Fruit fly (Drosophila melanogaster) whole organism, embryonic: ENCODE measurements around the gene CG31189.

ENCODE experiments used
- Antp ChIP-seq: fragments of 200-800 bp; sonication (Bioruptor generic); optimal IDR thresholded peaks from 3 replicates; lab custom pipeline; 2016; ENCODE audit warnings: missing biosample characterization, missing genetic modification characterization
- Bteb2 ChIP-seq: fragments of 200-800 bp; sonication (Bioruptor generic); optimal IDR thresholded peaks from 2 replicates; lab custom pipeline; 2016; ENCODE audit warnings: missing biosample characterization, missing genetic modification characterization
- CG11504 ChIP-seq: fragments of 200-800 bp; sonication (Bioruptor generic); optimal IDR thresholded peaks from 3 replicates; lab custom pipeline; 2019; ENCODE audit warnings: missing biosample characterization, mild to moderate bottlenecking, missing genetic modification characterization, moderate library complexity
- CG11560 ChIP-seq: fragments of 200-800 bp; sonication (Bioruptor generic); IDR thresholded peaks from 3 replicates; pipeline ENCODE4 v1.3.6; 2022; ENCODE audit warnings: missing biosample characterization, missing genetic modification characterization
- CG12942 ChIP-seq: fragments of 200-800 bp; sonication (Bioruptor generic); optimal IDR thresholded peaks from 3 replicates; lab custom pipeline; 2016; ENCODE audit warnings: missing biosample characterization, missing genetic modification characterization
- CG13296 ChIP-seq: fragments of 200-800 bp; sonication (Bioruptor generic); optimal IDR thresholded peaks from 3 replicates; lab custom pipeline; 2018; ENCODE audit warnings: missing biosample characterization, mild to moderate bottlenecking, missing genetic modification characterization
- CG13424 ChIP-seq: fragments of 200-800 bp; sonication (Bioruptor generic); optimal IDR thresholded peaks from 2 replicates; lab custom pipeline; 2019; ENCODE audit warnings: missing biosample characterization, mild to moderate bottlenecking, missing genetic modification characterization, moderate library complexity
- CG13894 ChIP-seq: fragments of 200-800 bp; sonication (Bioruptor generic); optimal IDR thresholded peaks from 3 replicates; lab custom pipeline; 2018; ENCODE audit warnings: missing biosample characterization, mild to moderate bottlenecking, missing genetic modification characterization, moderate library complexity
- CG14667 ChIP-seq: fragments of 200-800 bp; sonication (Bioruptor generic); IDR thresholded peaks from 2 replicates; pipeline ENCODE4 v1.3.6; 2022; ENCODE audit warnings: missing biosample characterization, missing genetic modification characterization
- CG14710 ChIP-seq: fragments of 200-800 bp; sonication (Bioruptor generic); optimal IDR thresholded peaks from 3 replicates; lab custom pipeline; 2019; ENCODE audit warnings: missing biosample characterization, mild to moderate bottlenecking, missing genetic modification characterization, moderate library complexity
- CG17829 ChIP-seq: fragments of 200-800 bp; optimal IDR thresholded peaks from 2 replicates; lab custom pipeline; 2019; ENCODE audit warnings: missing biosample characterization, mild to moderate bottlenecking, missing genetic modification characterization, moderate library complexity
- CG2120 ChIP-seq: fragments of 200-800 bp; sonication (Bioruptor generic); optimal IDR thresholded peaks from 3 replicates; lab custom pipeline; 2016; ENCODE audit warnings: missing biosample characterization, missing genetic modification characterization
- CG30403 ChIP-seq: fragments of 200-800 bp; sonication (Bioruptor generic); optimal IDR thresholded peaks from 3 replicates; lab custom pipeline; 2016; ENCODE audit warnings: missing biosample characterization, missing genetic modification characterization
- CG34376 ChIP-seq: fragments of 200-800 bp; sonication (Bioruptor generic); optimal IDR thresholded peaks from 2 replicates; lab custom pipeline; 2018; ENCODE audit warnings: missing biosample characterization, mild to moderate bottlenecking, missing genetic modification characterization
- CG4282 ChIP-seq: fragments of 200-800 bp; sonication (Bioruptor generic); optimal IDR thresholded peaks from 2 replicates; lab custom pipeline; 2016; ENCODE audit warnings: missing biosample characterization, missing genetic modification characterization
- CG7987 ChIP-seq: fragments of 200-800 bp; sonication (Bioruptor generic); optimal IDR thresholded peaks from 2 replicates; lab custom pipeline; 2018; ENCODE audit warnings: missing biosample characterization, mild to moderate bottlenecking, missing genetic modification characterization, moderate library complexity
- CG9215 ChIP-seq: fragments of 200-800 bp; sonication (Bioruptor generic); IDR thresholded peaks from 2 replicates; pipeline ENCODE4 v1.3.6; 2022; ENCODE audit warnings: missing biosample characterization, missing genetic modification characterization
- CG9609 ChIP-seq: fragments of 200-800 bp; sonication (Bioruptor generic); optimal IDR thresholded peaks from 3 replicates; lab custom pipeline; 2016; ENCODE audit warnings: missing biosample characterization, missing genetic modification characterization
- D19B ChIP-seq: fragments of 200-800 bp; sonication (Bioruptor generic); optimal IDR thresholded peaks from 2 replicates; lab custom pipeline; 2017; ENCODE audit warnings: missing biosample characterization, mild to moderate bottlenecking, missing genetic modification characterization
- HmgZ ChIP-seq: fragments of 200-800 bp; sonication (Bioruptor generic); optimal IDR thresholded peaks from 2 replicates; lab custom pipeline; 2018; ENCODE audit warnings: missing biosample characterization, mild to moderate bottlenecking, missing genetic modification characterization
- Hr3 ChIP-seq: fragments of 200-800 bp; sonication (Bioruptor generic); optimal IDR thresholded peaks from 3 replicates; lab custom pipeline; 2016; ENCODE audit warnings: missing biosample characterization, missing genetic modification characterization
- Hr51 ChIP-seq, 2 experiments: fragments of 200-800 bp; sonication (Bioruptor generic); optimal IDR thresholded peaks; 2 replicates in 1 of 2; 3 replicates in 1 of 2; lab custom pipeline; 2016 to 2018; ENCODE audit warnings: missing biosample characterization in 2 of 2, missing genetic modification characterization in 2 of 2, mild to moderate bottlenecking in 1 of 2, moderate library complexity in 1 of 2
- Hr78 ChIP-seq, 2 experiments: fragments of 200-800 bp in 1 of 2; fragments of >200 bp in 1 of 2; sonication (Bioruptor generic) in 1 of 2; optimal IDR thresholded peaks; 2 replicates each; lab custom pipeline; 2017 to 2019; ENCODE audit warnings: missing biosample characterization in 2 of 2, missing genetic modification characterization in 2 of 2, mild to moderate bottlenecking in 1 of 2, moderate library complexity in 1 of 2
- Hsf ChIP-seq: fragments of 200-800 bp; sonication (Bioruptor generic); optimal IDR thresholded peaks from 3 replicates; lab custom pipeline; 2016; ENCODE audit warnings: missing biosample characterization, missing genetic modification characterization
- MBD-R2 ChIP-seq: fragments of 200-800 bp; sonication (Bioruptor generic); IDR thresholded peaks from 2 replicates; pipeline ENCODE4 v1.3.6; 2022; ENCODE audit warnings: missing biosample characterization, missing genetic modification characterization
- NK7.1 ChIP-seq: fragments of 200-800 bp; sonication (Bioruptor generic); optimal IDR thresholded peaks from 3 replicates; lab custom pipeline; 2016; ENCODE audit warnings: missing biosample characterization, missing genetic modification characterization
- Oaz ChIP-seq: fragments of 200-800 bp; sonication (Bioruptor generic); IDR thresholded peaks from 2 replicates; pipeline ENCODE4 v1.3.6; 2022; ENCODE audit warnings: missing biosample characterization, missing genetic modification characterization
- Pdp1 ChIP-seq, 2 experiments: fragments of 200-800 bp; sonication (Bioruptor generic); optimal IDR thresholded peaks; 3 replicates each; lab custom pipeline; 2016; ENCODE audit warnings: missing biosample characterization in 2 of 2, missing genetic modification characterization in 2 of 2, mild to moderate bottlenecking in 1 of 2, moderate library complexity in 1 of 2
- dm ChIP-seq: fragments of 200-800 bp; sonication (Bioruptor generic); optimal IDR thresholded peaks from 3 replicates; lab custom pipeline; 2016; ENCODE audit warnings: missing biosample characterization, missing genetic modification characterization
- emc ChIP-seq: fragments of 200-800 bp; sonication (Bioruptor generic); optimal IDR thresholded peaks from 2 replicates; lab custom pipeline; 2016; ENCODE audit warnings: missing biosample characterization, missing genetic modification characterization
- en ChIP-seq: fragments of 200-800 bp; sonication (Bioruptor generic); optimal IDR thresholded peaks from 2 replicates; lab custom pipeline; 2016; ENCODE audit warnings: missing biosample characterization, missing genetic modification characterization
- esg ChIP-seq: fragments of 200-800 bp; sonication (Bioruptor generic); conservative IDR thresholded peaks from 2 replicates; pipeline ENCODE4 v1.3.6; 2022; ENCODE audit warnings: missing biosample characterization, missing genetic modification characterization
- gfzf ChIP-seq: fragments of 200-800 bp; sonication (Bioruptor generic); optimal IDR thresholded peaks from 2 replicates; lab custom pipeline; 2016; ENCODE audit warnings: missing biosample characterization, mild to moderate bottlenecking, missing genetic modification characterization, moderate library complexity
- her ChIP-seq: fragments of 200-800 bp; sonication (Bioruptor generic); optimal IDR thresholded peaks from 2 replicates; lab custom pipeline; 2016; ENCODE audit warnings: missing biosample characterization, missing genetic modification characterization
- hth ChIP-seq: fragments of >200 bp; optimal IDR thresholded peaks from 2 replicates; lab custom pipeline; 2017; ENCODE audit warnings: inconsistent platforms
- inv ChIP-seq: fragments of 200-800 bp; sonication (Bioruptor generic); IDR thresholded peaks from 2 replicates; pipeline ENCODE4 v1.3.6; 2022; ENCODE audit warnings: missing biosample characterization, missing genetic modification characterization; ENCODE audit not compliant: partially characterized antibody
- jing ChIP-seq: fragments of 200-800 bp; sonication (Bioruptor generic); optimal IDR thresholded peaks from 2 replicates; lab custom pipeline; 2018; ENCODE audit warnings: missing biosample characterization, mild to moderate bottlenecking, missing genetic modification characterization
- nerfin-2 ChIP-seq: fragments of 200-800 bp; sonication (Bioruptor generic); IDR thresholded peaks from 2 replicates; pipeline ENCODE4 v1.3.6; 2022; ENCODE audit warnings: missing biosample characterization, missing genetic modification characterization; ENCODE audit not compliant: partially characterized antibody
- nmo ChIP-seq: fragments of 200-800 bp; sonication (Bioruptor generic); optimal IDR thresholded peaks from 2 replicates; lab custom pipeline; 2018; ENCODE audit warnings: missing biosample characterization, mild to moderate bottlenecking, missing genetic modification characterization, moderate library complexity
- prd ChIP-seq, 3 experiments: fragments of >200 bp in 2 of 3; fragments of 200-800 bp in 1 of 3; sonication (Bioruptor generic) in 1 of 3; optimal IDR thresholded peaks in 2 of 3; IDR thresholded peaks in 1 of 3; 2 replicates in 2 of 3; 3 replicates in 1 of 3; pipeline versions ENCODE4 v1.3.6 to Lab custom; 2017 to 2022; ENCODE audit warnings: missing biosample characterization in 1 of 3, missing genetic modification characterization in 1 of 3
- pzg ChIP-seq: fragments of 200-800 bp; sonication (Bioruptor generic); optimal IDR thresholded peaks from 3 replicates; lab custom pipeline; 2018; ENCODE audit warnings: missing biosample characterization, mild to moderate bottlenecking, missing genetic modification characterization, moderate library complexity
- salm ChIP-seq: fragments of 200-800 bp; sonication (Bioruptor generic); optimal IDR thresholded peaks from 2 replicates; lab custom pipeline; 2018; ENCODE audit warnings: missing biosample characterization, mild to moderate bottlenecking, missing genetic modification characterization
- sisA ChIP-seq: fragments of 200-800 bp; sonication (Bioruptor generic); IDR thresholded peaks from 2 replicates; pipeline ENCODE4 v1.3.6; 2022; ENCODE audit warnings: missing biosample characterization, missing genetic modification characterization
- sna ChIP-seq: fragments of 200-800 bp; sonication (Bioruptor generic); IDR thresholded peaks from 2 replicates; pipeline ENCODE4 v1.3.6; 2022; ENCODE audit warnings: missing biosample characterization, missing genetic modification characterization; ENCODE audit not compliant: partially characterized antibody
- sqz ChIP-seq: fragments of 200-800 bp; sonication (Bioruptor generic); optimal IDR thresholded peaks from 3 replicates; lab custom pipeline; 2018; ENCODE audit warnings: missing biosample characterization, mild to moderate bottlenecking, missing genetic modification characterization
- wdn ChIP-seq: fragments of 200-800 bp; sonication (Bioruptor generic); IDR thresholded peaks from 2 replicates; pipeline ENCODE4 v1.3.6; 2022; ENCODE audit warnings: missing biosample characterization, missing genetic modification characterization
- wor ChIP-seq: fragments of 200-800 bp; sonication (Bioruptor generic); IDR thresholded peaks from 2 replicates; pipeline ENCODE4 v1.3.6; 2022; ENCODE audit warnings: missing biosample characterization, missing genetic modification characterization
- yki ChIP-seq: fragments of >200 bp; optimal IDR thresholded peaks from 3 replicates; lab custom pipeline; 2018
- zen ChIP-seq: fragments of 200-800 bp; sonication (Bioruptor generic); optimal IDR thresholded peaks from 3 replicates; lab custom pipeline; 2018; ENCODE audit warnings: missing biosample characterization, mild to moderate bottlenecking, missing genetic modification characterization, moderate library complexity

CG31189 gene

dm6 chr3R:21017464-21018080 is 28.1 kb downstream of the CG31189 start, which contains the start of gene Rlip (continued):
- TF ChIP-seq Hr51 (GFP tag; optimal IDR thresholded peaks at IDR 0.05; lab: Kevin White, UChicago) (no peak), her (peak; percentile 28), wor (GFP tag; lab: Robert Waterston, UW) (no peak), inv (GFP tag; lab: Robert Waterston, UW) (peak; percentile 53), Antp (GFP tag; lab: Kevin White, UChicago) (peak; percentile 60), CG14710 (tag; lab: Kevin White, UChicago) (peak; percentile 57), en (GFP tag; lab: Kevin White, UChicago) (no peak), nerfin-2 (GFP tag; lab: Robert Waterston, UW) (peak; percentile 37; the same call in 1 of the 2 replicates), CG7987 (GFP tag; lab: Kevin White, UChicago) (peak; percentile 65), CG9609 (GFP tag; lab: Kevin White, UChicago) (peak; percentile 55), CG13296 (GFP tag; lab: Kevin White, UChicago) (peak; percentile 15), yki (lab: Kevin White, UChicago) (no peak), CG2120 (GFP tag; lab: Kevin White, UChicago) (peak; percentile 56), NK7.1 (GFP tag; lab: Kevin White, UChicago) (peak; percentile 22), esg (GFP tag; lab: Robert Waterston, UW) (peak; percentile 41; the same call in 1 of the 2 replicates), CG17829 (tag; lab: Kevin White, UChicago) (peak; percentile 34), Hsf (GFP tag; lab: Kevin White, UChicago) (peak; percentile 54), sisA (GFP tag; lab: Robert Waterston, UW) (peak; percentile 70), nmo (GFP tag; lab: Kevin White, UChicago) (peak; percentile 55), CG9215 (GFP tag; lab: Robert Waterston, UW) (peak; percentile 25; the same call in 1 of the 2 replicates), sqz (GFP tag; lab: Kevin White, UChicago) (no peak), CG34376 (no peak), D19B (GFP tag; lab: Kevin White, UChicago) (no peak), hth (lab: Kevin White, UChicago) (no peak), prd (optimal IDR thresholded peaks at IDR 0.05; lab: Kevin White, UChicago) (no peak), prd (GFP tag; IDR thresholded peaks at IDR 0.05; lab: Robert Waterston, UW) (peak; percentile 37; the same call in 1 of the 3 replicates), HmgZ (peak; percentile 31), wdn (GFP tag; lab: Robert Waterston, UW) (peak; percentile 35; the same call in 1 of the 2 replicates), CG11504 (tag; lab: Kevin White, UChicago) (peak; percentile 62), Hr78 (GFP tag; optimal IDR thresholded peaks at IDR 0.05; lab: Kevin White, UChicago) (no peak), dm (GFP tag; lab: Kevin White, UChicago) (peak; percentile 10), CG4282 (GFP tag; lab: Kevin White, UChicago) (peak; percentile 49), jing (GFP tag; lab: Kevin White, UChicago) (no peak), CG12942 (GFP tag; lab: Kevin White, UChicago) (peak; percentile 23), CG13424 (no peak), Pdp1 (GFP tag; optimal IDR thresholded peaks at IDR 0.05; lab: Kevin White, UChicago) (peak; percentile 59 to 96), CG11560 (peak; percentile 93), CG30403 (peak; percentile 46), pzg (GFP tag; lab: Kevin White, UChicago) (peak; percentile 77), CG13894 (tag; lab: Kevin White, UChicago) (peak; percentile 9), gfzf (GFP tag; lab: Kevin White, UChicago) (peak; percentile 24), CG14667 (no peak), salm (tag; lab: Kevin White, UChicago) (no peak), zen (peak; percentile 60), Oaz (GFP tag; lab: Robert Waterston, UW) (peak; percentile 19; the same call in 1 of the 2 replicates), Hr3 (GFP tag; lab: Kevin White, UChicago) (peak; percentile 34), sna (GFP tag; lab: Robert Waterston, UW) (peak; percentile 38; the same call in 1 of the 2 replicates), Bteb2 (GFP tag; lab: Kevin White, UChicago) (peak; percentile 7), emc (GFP tag; lab: Kevin White, UChicago) (no peak), MBD-R2 (GFP tag; lab: Robert Waterston, UW) (peak; percentile 93)
